Fruit fly (Drosophila melanogaster): ENCODE measurements around the gene CG13392.

Gene CG13392

DNA sequence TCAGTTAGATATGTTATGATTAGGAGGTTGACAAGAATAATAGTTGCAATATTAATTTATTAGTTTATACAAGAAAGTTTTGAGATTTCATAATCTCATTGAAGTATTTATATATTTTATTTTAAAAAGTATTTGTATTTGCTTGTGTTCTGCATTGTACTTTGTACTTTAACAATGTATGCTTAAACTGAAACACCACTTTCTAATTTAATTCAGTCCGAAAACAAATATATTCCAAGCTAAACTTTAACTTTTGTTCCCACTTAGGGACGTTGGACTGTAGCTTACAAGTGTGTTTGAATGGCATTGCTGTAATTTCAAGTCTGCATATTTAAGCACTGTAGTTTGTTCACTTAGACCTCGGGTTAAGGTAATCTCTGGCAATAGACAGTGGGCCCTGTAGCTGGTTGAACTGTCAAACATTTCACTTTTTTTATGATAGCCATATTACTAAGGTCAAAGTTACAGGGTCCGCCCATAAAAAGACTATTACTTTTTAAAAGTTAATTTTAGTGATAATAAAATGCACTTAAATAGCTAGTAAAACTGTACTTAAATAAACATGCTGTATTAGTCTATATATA lies 11.2 kb downstream of the CG13392 start:
- TF ChIP-seq CG10348 (GFP tag; IDR thresholded peaks at IDR 0.05) (no peak), CG14655 (GFP tag; optimal IDR thresholded peaks at IDR 0.05) (no peak), Ets98B (GFP tag; IDR thresholded peaks at IDR 0.05) (no peak), CG9948 (tag; optimal IDR thresholded peaks at IDR 0.05) (peak; percentile 4), D1 (tag; optimal IDR thresholded peaks at IDR 0.05) (no peak), CG32121 (GFP tag; IDR thresholded peaks at IDR 0.05) (peak; percentile 13; the same call in 1 of the 2 replicates), CG13204 (GFP tag; optimal IDR thresholded peaks at IDR 0.05) (no peak), CG34367 (tag; optimal IDR thresholded peaks at IDR 0.05) (no peak), Pif1A (GFP tag; optimal IDR thresholded peaks at IDR 0.05) (no peak)

DNA sequence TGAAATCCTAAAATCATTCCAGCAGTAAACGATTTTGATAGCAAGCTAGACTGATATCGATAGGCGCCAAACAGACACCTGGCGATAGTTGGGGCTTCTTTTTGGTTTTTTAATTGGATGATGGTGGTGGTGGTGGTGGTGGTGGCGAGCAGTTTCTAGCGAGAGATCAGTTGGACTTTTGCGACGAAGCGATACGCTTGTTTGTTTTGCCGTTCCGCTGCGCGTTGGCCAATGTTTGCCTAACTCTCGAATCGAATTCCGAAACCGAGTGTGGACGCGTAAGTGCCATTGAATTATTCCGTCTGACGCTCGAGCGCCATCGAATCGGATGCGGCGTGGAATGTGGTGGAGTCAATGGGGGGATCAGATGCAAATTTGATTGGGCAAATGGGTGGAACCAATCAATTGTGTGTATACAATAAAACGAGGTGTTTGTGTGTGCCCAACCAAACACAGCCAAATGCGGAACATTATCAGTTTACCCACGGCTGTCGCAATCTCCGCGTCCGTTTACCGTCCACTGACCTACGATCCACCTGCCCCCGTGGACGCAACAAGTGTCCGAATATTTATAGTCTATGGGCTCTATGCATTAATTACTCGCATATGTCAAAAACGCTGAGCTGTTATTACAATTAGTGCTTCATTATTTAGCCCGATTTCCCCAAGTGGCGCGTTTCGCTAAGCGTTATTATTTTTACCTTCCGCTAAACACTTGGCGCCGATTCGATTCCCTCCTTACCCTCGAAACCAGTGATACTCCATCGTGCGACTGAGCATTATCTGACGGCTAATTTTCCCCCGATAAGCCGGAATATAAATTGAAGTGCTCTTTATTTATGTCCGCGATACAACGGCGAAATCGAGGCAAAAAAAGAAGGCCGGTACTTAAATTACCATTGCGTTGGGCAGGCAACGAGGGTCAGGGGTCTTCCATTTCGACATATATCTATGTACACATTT lies 12.0 kb downstream of the CG13392 start, which contains the start of gene CG17292:
Gene CG17292, plus strand, starts transcription at position 91 of the 963 bp plus-strand sequence.
- TF ChIP-seq CG34367 (tag; optimal IDR thresholded peaks at IDR 0.05) = no peak
- peak; percentile 44 for TF ChIP-seq EcR (GFP tag; optimal IDR thresholded peaks at IDR 0.05)
- TF ChIP-seq CG32121 (GFP tag; IDR thresholded peaks at IDR 0.05) = peak; percentile 46; the same call in 1 of the 2 replicates
- no peak for TF ChIP-seq rn (GFP tag; IDR thresholded peaks at IDR 0.05)
- peak; percentile 67; the same call in 2 of the 3 replicates for TF ChIP-seq fd96Ca (GFP tag; IDR thresholded peaks at IDR 0.05)
- peak; percentile 74; the same call in 1 of the 2 replicates for TF ChIP-seq Ets98B (GFP tag; IDR thresholded peaks at IDR 0.05)
- TF ChIP-seq D1 (tag; optimal IDR thresholded peaks at IDR 0.05) = no peak
- TF ChIP-seq CG15710 (tag; optimal IDR thresholded peaks at IDR 0.05) = peak; percentile 16
- peak; percentile 44; the same call in 1 of the 2 replicates for TF ChIP-seq CG12605 (GFP tag; IDR thresholded peaks at IDR 0.05)
- peak; percentile 50; the same call in 1 of the 3 replicates for TF ChIP-seq CG4496 (GFP tag; IDR thresholded peaks at IDR 0.05)
- TF ChIP-seq CG10348 (GFP tag; IDR thresholded peaks at IDR 0.05) = 0 out of 2 replicates have a peak, but pooled peaks have one; percentile 6

DNA sequence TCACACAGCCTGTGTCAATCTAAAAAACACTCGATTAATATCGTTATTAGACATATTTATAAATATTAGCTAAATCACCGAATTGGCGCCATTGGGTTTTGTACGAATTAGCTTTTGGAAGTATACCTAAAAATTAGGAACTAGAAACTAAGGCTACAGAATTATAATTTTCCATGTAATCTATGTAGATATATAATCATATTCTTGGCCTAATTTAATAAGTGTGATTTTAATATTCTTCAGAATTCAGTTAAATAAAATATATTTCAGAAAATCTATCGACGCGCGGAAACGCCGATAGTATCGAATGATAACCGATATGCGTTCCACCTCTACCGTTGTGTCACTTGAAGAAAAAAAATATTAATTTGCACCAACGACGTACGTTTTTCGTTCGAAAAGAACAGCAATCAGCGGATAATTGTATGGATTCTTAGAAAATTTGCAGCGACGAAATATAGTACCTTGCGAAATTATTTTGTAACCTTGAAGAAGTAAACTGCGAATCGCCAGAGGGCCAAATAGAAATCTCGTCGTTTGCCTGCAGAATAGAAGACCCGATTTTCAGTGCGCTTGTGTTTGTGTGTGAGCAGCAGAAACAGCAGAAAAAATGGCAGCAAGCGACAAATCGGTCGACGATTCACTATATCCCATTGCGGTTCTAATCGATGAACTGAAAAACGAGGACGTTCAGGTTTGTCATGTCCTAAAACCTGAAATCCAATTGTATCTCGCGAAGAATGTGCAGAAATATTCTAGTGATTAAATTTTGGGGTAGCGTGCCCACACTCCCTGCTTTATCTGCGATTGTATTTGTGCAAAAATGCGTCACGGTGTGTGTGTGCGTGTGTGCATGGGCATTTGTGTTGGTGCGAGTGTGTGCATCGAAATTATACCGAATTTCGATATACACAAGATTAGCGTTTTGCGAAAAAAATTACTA lies 16.6 kb downstream of the CG13392 start, which contains the start of gene Pp2A-29B:
Gene Pp2A-29B, plus strand, starts transcription at position 338 of the 943 bp plus-strand sequence.
- TF ChIP-seq CG15710 (tag; optimal IDR thresholded peaks at IDR 0.05) (peak; percentile 13), CG13204 (GFP tag; optimal IDR thresholded peaks at IDR 0.05) (no peak), CG8159 (tag; optimal IDR thresholded peaks at IDR 0.05) (peak; percentile 32), gl (tag; optimal IDR thresholded peaks at IDR 0.05) (no peak), CG10348 (GFP tag; IDR thresholded peaks at IDR 0.05) (no peak), CG34367 (tag; optimal IDR thresholded peaks at IDR 0.05) (no peak), fd96Ca (GFP tag; IDR thresholded peaks at IDR 0.05) (0 out of 3 replicates have a peak, but pooled peaks have one; percentile 15), Snoo (tag; optimal IDR thresholded peaks at IDR 0.05) (no peak), EcR (GFP tag; optimal IDR thresholded peaks at IDR 0.05) (no peak), CG9948 (tag; optimal IDR thresholded peaks at IDR 0.05) (no peak), Pif1B (GFP tag; optimal IDR thresholded peaks at IDR 0.05) (no peak), rn (GFP tag; IDR thresholded peaks at IDR 0.05) (no peak), D1 (tag; optimal IDR thresholded peaks at IDR 0.05) (no peak), CG17806 (tag; optimal IDR thresholded peaks at IDR 0.05) (no peak), Pif1A (GFP tag; optimal IDR thresholded peaks at IDR 0.05) (peak; percentile 4), Ets98B (GFP tag; IDR thresholded peaks at IDR 0.05) (no peak), CG8301 (tag; optimal IDR thresholded peaks at IDR 0.05) (no peak)

dm6 chr2L:8364006-8364956 lies 18.3 kb downstream of the CG13392 start, which contains the start of the genes RpS13 and CSN8:
TSS of gene RpS13 (minus strand) at chr2L:8364662.
TSS of gene CSN8 (plus strand) at chr2L:8364855.
- TF ChIP-seq gl (tag; optimal IDR thresholded peaks at IDR 0.05) (no peak), CG4496 (GFP tag; IDR thresholded peaks at IDR 0.05) (0 out of 3 replicates have a peak, but pooled peaks have one; percentile 18), CG32121 (GFP tag; IDR thresholded peaks at IDR 0.05) (0 out of 2 replicates have a peak, but pooled peaks have one; percentile 11)

- TF ChIP-seq Snoo (tag; optimal IDR thresholded peaks at IDR 0.05) = no peak
- TF ChIP-seq CG4496 (GFP tag; IDR thresholded peaks at IDR 0.05) = peak; percentile 6; the same call in 1 of the 3 replicates
Measured at dm6 chr2L:8362955-8363285, 19.7 kb downstream of the CG13392 start.
